Fruit fly (Drosophila melanogaster) whole organism, embryonic: ENCODE data around the gene CG4009.

Experiments
- ATbp ChIP-seq: fragments of 200-800 bp; sonication (Bioruptor generic); optimal IDR thresholded peaks from 2 replicates; lab custom pipeline; 2017; ENCODE audit warnings: missing biosample characterization, mild to moderate bottlenecking, missing genetic modification characterization, missing genetic modification reagents
- Bdp1 ChIP-seq: fragments of 200-800 bp; sonication (Bioruptor generic); optimal IDR thresholded peaks from 3 replicates; lab custom pipeline; 2016; ENCODE audit warnings: missing biosample characterization, missing genetic modification characterization
- Bgb ChIP-seq: fragments of 200-800 bp; sonication (Bioruptor generic); IDR thresholded peaks from 2 replicates; pipeline ENCODE4 v1.3.6; 2022; ENCODE audit warnings: missing biosample characterization, missing genetic modification characterization; ENCODE audit not compliant: partially characterized antibody
- CG11247 ChIP-seq: fragments of 200-800 bp; sonication (Bioruptor generic); IDR thresholded peaks from 2 replicates; pipeline ENCODE4 v1.3.6; 2022; ENCODE audit warnings: missing biosample characterization, missing genetic modification characterization
- CG11696 ChIP-seq: fragments of 200-800 bp; sonication (Bioruptor generic); IDR thresholded peaks from 2 replicates; pipeline ENCODE4 v1.3.6; 2022; ENCODE audit warnings: missing biosample characterization, missing genetic modification characterization
- CG14050 ChIP-seq: fragments of 200-800 bp; sonication (Bioruptor generic); IDR thresholded peaks from 3 replicates; pipeline ENCODE4 v1.3.6; 2022; ENCODE audit warnings: missing biosample characterization, missing genetic modification characterization
- CG1647 ChIP-seq: fragments of 200-800 bp; sonication (Bioruptor generic); optimal IDR thresholded peaks from 3 replicates; lab custom pipeline; 2016; ENCODE audit warnings: missing biosample characterization, missing genetic modification characterization
- CG16813 ChIP-seq: fragments of 200-800 bp; sonication (Bioruptor generic); IDR thresholded peaks from 3 replicates; pipeline ENCODE4 v1.3.6; 2022; ENCODE audit warnings: missing biosample characterization, missing genetic modification characterization; ENCODE audit not compliant: partially characterized antibody
- CG17385 ChIP-seq: fragments of 200-800 bp; sonication (Bioruptor generic); optimal IDR thresholded peaks from 3 replicates; lab custom pipeline; 2018; ENCODE audit warnings: missing biosample characterization, mild to moderate bottlenecking, missing genetic modification characterization
- CG4282 ChIP-seq: fragments of 200-800 bp; sonication (Bioruptor generic); optimal IDR thresholded peaks from 2 replicates; lab custom pipeline; 2016; ENCODE audit warnings: missing biosample characterization, missing genetic modification characterization
- CG5953 ChIP-seq: fragments of 200-800 bp; sonication (Bioruptor generic); IDR thresholded peaks from 2 replicates; pipeline ENCODE4 v1.3.6; 2022; ENCODE audit warnings: missing biosample characterization, missing genetic modification characterization
- CG6654 ChIP-seq: fragments of 200-800 bp; sonication (Bioruptor generic); optimal IDR thresholded peaks from 2 replicates; lab custom pipeline; 2017; ENCODE audit warnings: missing biosample characterization, mild to moderate bottlenecking, missing genetic modification characterization
- Dfd ChIP-seq, 2 experiments: fragments of >200 bp; optimal IDR thresholded peaks; 2 replicates each; lab custom pipeline; 2017; ENCODE audit warnings: missing biosample characterization in 2 of 2, missing genetic modification characterization in 2 of 2
- Dip3 ChIP-seq: fragments of 200-800 bp; sonication (Bioruptor generic); optimal IDR thresholded peaks from 3 replicates; lab custom pipeline; 2016; ENCODE audit warnings: missing biosample characterization, missing genetic modification characterization
- Dll ChIP-seq: fragments of 200-800 bp; sonication (Bioruptor generic); IDR thresholded peaks from 4 replicates; pipeline ENCODE4 v1.3.6; 2022; ENCODE audit warnings: missing biosample characterization, missing genetic modification characterization; ENCODE audit not compliant: partially characterized antibody
- Elba2 ChIP-seq: fragments of 200-800 bp; sonication (Bioruptor generic); optimal IDR thresholded peaks from 3 replicates; lab custom pipeline; 2016; ENCODE audit warnings: missing biosample characterization, missing genetic modification characterization
- HLH4C ChIP-seq: fragments of 200-800 bp; sonication (Bioruptor generic); IDR thresholded peaks from 3 replicates; pipeline ENCODE4 v1.3.6; 2022; ENCODE audit warnings: missing biosample characterization, missing genetic modification characterization; ENCODE audit not compliant: partially characterized antibody
- Hmx ChIP-seq: fragments of 200-800 bp; sonication (Bioruptor generic); optimal IDR thresholded peaks from 2 replicates; lab custom pipeline; 2016; ENCODE audit warnings: missing biosample characterization, missing genetic modification characterization
- MTF-1 ChIP-seq: fragments of 200-800 bp; sonication (Bioruptor generic); optimal IDR thresholded peaks from 2 replicates; lab custom pipeline; 2018; ENCODE audit warnings: missing biosample characterization, mild to moderate bottlenecking, missing genetic modification characterization, borderline replicate concordance
- NFAT ChIP-seq: fragments of 200-800 bp; sonication (Bioruptor generic); IDR thresholded peaks from 2 replicates; pipeline ENCODE4 v1.3.6; 2022; ENCODE audit warnings: missing biosample characterization, missing genetic modification characterization
- Oli ChIP-seq: fragments of 200-800 bp; sonication (Bioruptor generic); optimal IDR thresholded peaks from 2 replicates; lab custom pipeline; 2018; ENCODE audit warnings: missing biosample characterization, mild to moderate bottlenecking, missing genetic modification characterization, moderate library complexity
- PHDP ChIP-seq: fragments of 200-800 bp; sonication (Bioruptor generic); optimal IDR thresholded peaks from 3 replicates; lab custom pipeline; 2018; ENCODE audit warnings: missing biosample characterization, mild to moderate bottlenecking, missing genetic modification characterization, moderate library complexity
- Rx ChIP-seq: fragments of 200-800 bp; sonication (Bioruptor generic); IDR thresholded peaks from 2 replicates; pipeline ENCODE4 v1.3.6; 2022; ENCODE audit warnings: missing biosample characterization, missing genetic modification characterization
- Six4 ChIP-seq: fragments of 200-800 bp; sonication (Bioruptor generic); optimal IDR thresholded peaks from 2 replicates; lab custom pipeline; 2016; ENCODE audit warnings: missing biosample characterization, missing genetic modification characterization
- Stat92E ChIP-seq, 3 experiments: fragments of >200 bp in 2 of 3; fragments of 200-800 bp in 1 of 3; sonication (Bioruptor generic) in 1 of 3; optimal IDR thresholded peaks; 2 replicates each; lab custom pipeline; 2017 to 2019; ENCODE audit warnings: missing biosample characterization in 3 of 3, missing genetic modification characterization in 3 of 3, mild to moderate bottlenecking in 1 of 3, moderate library complexity in 1 of 3
- Trl ChIP-seq, 3 experiments: fragments of >200 bp in 2 of 3; fragments of 200-800 bp in 1 of 3; sonication (Bioruptor generic) in 1 of 3; optimal IDR thresholded peaks; 2 replicates in 1 of 3; 3 replicates in 2 of 3; lab custom pipeline; 2016 to 2017; ENCODE audit warnings: missing biosample characterization in 1 of 3, missing genetic modification characterization in 1 of 3
- Xrp1 ChIP-seq: fragments of 200-800 bp; sonication (Bioruptor generic); IDR thresholded peaks from 2 replicates; pipeline ENCODE4 v1.3.6; 2022; ENCODE audit warnings: missing biosample characterization, missing genetic modification characterization
- bbx ChIP-seq: fragments of 200-800 bp; sonication (Bioruptor generic); IDR thresholded peaks from 2 replicates; pipeline ENCODE4 v1.3.6; 2022; ENCODE audit warnings: missing biosample characterization, missing genetic modification characterization; ENCODE audit not compliant: partially characterized antibody
- br ChIP-seq: fragments of >200 bp; optimal IDR thresholded peaks from 2 replicates; lab custom pipeline; 2017
- chif ChIP-seq, 2 experiments: fragments of 200-800 bp; sonication (Bioruptor generic); optimal IDR thresholded peaks; 3 replicates each; lab custom pipeline; 2016; ENCODE audit warnings: missing biosample characterization in 2 of 2, missing genetic modification characterization in 2 of 2
- disco-r ChIP-seq: fragments of 200-800 bp; sonication (Bioruptor generic); optimal IDR thresholded peaks from 2 replicates; lab custom pipeline; 2016; ENCODE audit warnings: missing biosample characterization, missing genetic modification characterization
- ewg ChIP-seq: fragments of 200-800 bp; sonication (Bioruptor generic); optimal IDR thresholded peaks from 3 replicates; lab custom pipeline; 2017; ENCODE audit warnings: mild to moderate bottlenecking, missing biosample characterization, missing genetic modification reagents, missing genetic modification characterization
- gfzf ChIP-seq: fragments of 200-800 bp; sonication (Bioruptor generic); optimal IDR thresholded peaks from 2 replicates; lab custom pipeline; 2016; ENCODE audit warnings: missing biosample characterization, mild to moderate bottlenecking, missing genetic modification characterization, moderate library complexity
- gsb-n ChIP-seq: fragments of 200-800 bp; sonication (Bioruptor generic); optimal IDR thresholded peaks from 3 replicates; lab custom pipeline; 2018; ENCODE audit warnings: missing biosample characterization, mild to moderate bottlenecking, missing genetic modification characterization
- hbn ChIP-seq: fragments of 200-800 bp; sonication (Bioruptor generic); IDR thresholded peaks from 2 replicates; pipeline ENCODE4 v1.3.6; 2022; ENCODE audit warnings: missing biosample characterization, missing genetic modification characterization; ENCODE audit not compliant: partially characterized antibody
- insv ChIP-seq, 2 experiments: fragments of 200-800 bp; sonication (Bioruptor generic); optimal IDR thresholded peaks; 3 replicates each; lab custom pipeline; 2016 to 2018; ENCODE audit warnings: missing biosample characterization in 2 of 2, missing genetic modification characterization in 2 of 2
- lbe ChIP-seq: fragments of 200-800 bp; sonication (Bioruptor generic); optimal IDR thresholded peaks from 2 replicates; lab custom pipeline; 2016; ENCODE audit warnings: missing biosample characterization, mild to moderate bottlenecking, missing genetic modification characterization
- mld ChIP-seq: fragments of 200-800 bp; sonication (Bioruptor generic); IDR thresholded peaks from 3 replicates; pipeline ENCODE4 v1.3.6; 2022; ENCODE audit warnings: missing biosample characterization, missing genetic modification characterization; ENCODE audit not compliant: partially characterized antibody
- org-1 ChIP-seq: fragments of 200-800 bp; sonication (Bioruptor generic); optimal IDR thresholded peaks from 2 replicates; lab custom pipeline; 2017; ENCODE audit warnings: missing biosample characterization, missing genetic modification characterization
- pnt ChIP-seq: fragments of 200-800 bp; sonication (Bioruptor generic); optimal IDR thresholded peaks from 3 replicates; lab custom pipeline; 2016; ENCODE audit warnings: missing biosample characterization, missing genetic modification characterization
- prd ChIP-seq, 3 experiments: fragments of >200 bp in 2 of 3; fragments of 200-800 bp in 1 of 3; sonication (Bioruptor generic) in 1 of 3; optimal IDR thresholded peaks in 2 of 3; IDR thresholded peaks in 1 of 3; 2 replicates in 2 of 3; 3 replicates in 1 of 3; pipeline versions ENCODE4 v1.3.6 to Lab custom; 2017 to 2022; ENCODE audit warnings: missing biosample characterization in 1 of 3, missing genetic modification characterization in 1 of 3
- run ChIP-seq: fragments of 200-800 bp; sonication (Bioruptor generic); optimal IDR thresholded peaks from 3 replicates; lab custom pipeline; 2018; ENCODE audit warnings: missing biosample characterization, mild to moderate bottlenecking, missing genetic modification characterization
- sens ChIP-seq: fragments of 200-800 bp; sonication (Bioruptor generic); peaks from one replicate; lab custom pipeline; 2016; ENCODE audit warnings: missing biosample characterization, missing genetic modification characterization
- shn ChIP-seq: fragments of 200-800 bp; sonication (Bioruptor generic); optimal IDR thresholded peaks from 3 replicates; lab custom pipeline; 2016; ENCODE audit warnings: missing biosample characterization, missing genetic modification characterization
- stc ChIP-seq: fragments of 200-800 bp; sonication (Bioruptor generic); IDR thresholded peaks from 2 replicates; pipeline ENCODE4 v1.3.6; 2022; ENCODE audit warnings: missing biosample characterization, missing genetic modification characterization
- stwl ChIP-seq: fragments of 200-800 bp; sonication (Bioruptor generic); optimal IDR thresholded peaks from 3 replicates; lab custom pipeline; 2018; ENCODE audit warnings: missing biosample characterization, mild to moderate bottlenecking, missing genetic modification characterization, moderate library complexity
- unpg ChIP-seq: fragments of 200-800 bp; sonication (Bioruptor generic); optimal IDR thresholded peaks from 3 replicates; lab custom pipeline; 2018; ENCODE audit warnings: missing biosample characterization, mild to moderate bottlenecking, missing genetic modification characterization, moderate library complexity

The CG4009 gene

dm6 chr3R:16986181-16987074 lies 49.4 kb downstream of the CG4009 start (continued):
- TF ChIP-seq Dll (GFP tag; lab: Robert Waterston, UW) (no peak), Bgb (GFP tag; lab: Robert Waterston, UW) (0 out of 2 replicates have a peak, but pooled peaks have one; percentile 14), sens (GFP tag; lab: Kevin White, UChicago) (peak; percentile 93), MTF-1 (peak; percentile 68), CG6654 (peak; percentile 52), run (tag; lab: Kevin White, UChicago) (peak; percentile 63), Six4 (GFP tag; lab: Kevin White, UChicago) (peak; percentile 62), mld (GFP tag; lab: Robert Waterston, UW) (no peak), bbx (GFP tag; lab: Robert Waterston, UW) (no peak), pnt (GFP tag; lab: Kevin White, UChicago) (peak; percentile 85), shn (peak; percentile 94), Xrp1 (GFP tag; lab: Robert Waterston, UW) (peak; percentile 90), ATbp (GFP tag; lab: Kevin White, UChicago) (peak; percentile 80), Bdp1 (GFP tag; lab: Kevin White, UChicago) (peak; percentile 84), Dfd (GFP tag; optimal IDR thresholded peaks at IDR 0.05; lab: Kevin White, UChicago) (no peak), br (no peak), CG5953 (GFP tag; lab: Robert Waterston, UW) (peak; percentile 92), chif (GFP tag; optimal IDR thresholded peaks at IDR 0.05; lab: Kevin White, UChicago) (peak; percentile 83 to 87), insv (GFP tag; optimal IDR thresholded peaks at IDR 0.05; lab: Kevin White, UChicago) (peak; percentile 39 to 65), CG11696 (GFP tag; lab: Robert Waterston, UW) (peak; percentile 86), Stat92E (GFP tag; optimal IDR thresholded peaks at IDR 0.05; lab: Kevin White, UChicago) (no peak), HLH4C (no peak), Trl (optimal IDR thresholded peaks at IDR 0.05; lab: Kevin White, UChicago) (no peak), Trl (GFP tag; optimal IDR thresholded peaks at IDR 0.05; lab: Kevin White, UChicago) (peak; percentile 93), unpg (GFP tag; lab: Kevin White, UChicago) (peak; percentile 91), Elba2 (no peak), CG4282 (GFP tag; lab: Kevin White, UChicago) (peak; percentile 90), prd (optimal IDR thresholded peaks at IDR 0.05; lab: Kevin White, UChicago) (no peak), prd (GFP tag; IDR thresholded peaks at IDR 0.05; lab: Robert Waterston, UW) (peak; percentile 97), stc (GFP tag; lab: Robert Waterston, UW) (peak; percentile 93), disco-r (GFP tag; lab: Kevin White, UChicago) (peak; percentile 87), Hmx (GFP tag; lab: Kevin White, UChicago) (peak; percentile 77), CG11247 (GFP tag; lab: Robert Waterston, UW) (peak; percentile 97), Dip3 (GFP tag; lab: Kevin White, UChicago) (peak; percentile 98), Rx (GFP tag; lab: Robert Waterston, UW) (peak; percentile 96), gsb-n (tag; lab: Kevin White, UChicago) (peak; percentile 27), stwl (no peak), CG17385 (peak; percentile 89), lbe (GFP tag; lab: Kevin White, UChicago) (peak; percentile 76), gfzf (GFP tag; lab: Kevin White, UChicago) (peak; percentile 11), CG16813 (GFP tag; lab: Robert Waterston, UW) (no peak), Oli (tag; lab: Kevin White, UChicago) (peak; percentile 91), PHDP (tag; lab: Kevin White, UChicago) (peak; percentile 91), NFAT (GFP tag; lab: Robert Waterston, UW) (peak; percentile 99), org-1 (peak; percentile 95), CG14050 (GFP tag; lab: Robert Waterston, UW) (peak; percentile 95), hbn (GFP tag; lab: Robert Waterston, UW) (no peak), CG1647 (GFP tag; lab: Kevin White, UChicago) (peak; percentile 94), ewg (peak; percentile 56)
